Worm (Caenorhabditis elegans) whole organism, midembryonic: ENCODE measurements around the gene C16B8.3.
A peak's percentile ranks its signal among the peaks of the same experiment; 100 is the strongest.

ENCODE experiments used
- T22C8.4 ChIP-seq: fragments of 200-800 bp; sonication (Bioruptor generic); IDR thresholded peaks from 2 replicates; pipeline ENCODE4 v1.3.6; 2022; ENCODE audit warnings: missing genetic modification characterization, missing compliant biosample characterization
- cog-1 ChIP-seq: sonication (generic microtip); optimal IDR thresholded peaks from 2 replicates; lab custom pipeline; 2016; ENCODE audit warnings: missing genetic modification characterization, missing compliant biosample characterization
- flt-1 ChIP-seq: fragments of 200-800 bp; sonication (Bioruptor generic); IDR thresholded peaks from 2 replicates; pipeline ENCODE4 v1.3.6; 2022; ENCODE audit warnings: missing genetic modification characterization, missing compliant biosample characterization
- klf-2 ChIP-seq: fragments of 200-800 bp; sonication (Bioruptor generic); conservative IDR thresholded peaks from 2 replicates; pipeline ENCODE4 v1.3.6; 2022; ENCODE audit warnings: missing genetic modification reagents, missing genetic modification characterization, missing compliant biosample characterization
- med-1 ChIP-seq: sonication (generic microtip); optimal IDR thresholded peaks from 2 replicates; lab custom pipeline; 2017; ENCODE audit warnings: missing genetic modification characterization, mild to moderate bottlenecking, missing compliant biosample characterization, antibody characterized with exemption, missing genetic modification reagents; ENCODE audit not compliant: insufficient read depth
- ref-1 ChIP-seq: fragments of 200-800 bp; sonication (Bioruptor generic); conservative IDR thresholded peaks from 2 replicates; pipeline ENCODE4 v1.3.6; 2022; ENCODE audit warnings: missing genetic modification reagents, missing genetic modification characterization, missing compliant biosample characterization
- tab-1 ChIP-seq: fragments of 200-800 bp; sonication (Bioruptor generic); IDR thresholded peaks from 2 replicates; pipeline ENCODE4 v1.3.6; 2022; ENCODE audit warnings: missing genetic modification characterization, missing compliant biosample characterization
- ztf-23 ChIP-seq: fragments of 200-800 bp; sonication (Bioruptor generic); IDR thresholded peaks from 2 replicates; pipeline ENCODE4 v1.3.6; 2022; ENCODE audit warnings: missing genetic modification reagents, missing genetic modification characterization, missing compliant biosample characterization
- ztf-29 ChIP-seq: fragments of 200-800 bp; sonication (Bioruptor generic); IDR thresholded peaks from 2 replicates; pipeline ENCODE4 v1.3.6; 2022; ENCODE audit warnings: missing genetic modification reagents, missing genetic modification characterization, missing compliant biosample characterization

The C16B8.3 gene

DNA sequence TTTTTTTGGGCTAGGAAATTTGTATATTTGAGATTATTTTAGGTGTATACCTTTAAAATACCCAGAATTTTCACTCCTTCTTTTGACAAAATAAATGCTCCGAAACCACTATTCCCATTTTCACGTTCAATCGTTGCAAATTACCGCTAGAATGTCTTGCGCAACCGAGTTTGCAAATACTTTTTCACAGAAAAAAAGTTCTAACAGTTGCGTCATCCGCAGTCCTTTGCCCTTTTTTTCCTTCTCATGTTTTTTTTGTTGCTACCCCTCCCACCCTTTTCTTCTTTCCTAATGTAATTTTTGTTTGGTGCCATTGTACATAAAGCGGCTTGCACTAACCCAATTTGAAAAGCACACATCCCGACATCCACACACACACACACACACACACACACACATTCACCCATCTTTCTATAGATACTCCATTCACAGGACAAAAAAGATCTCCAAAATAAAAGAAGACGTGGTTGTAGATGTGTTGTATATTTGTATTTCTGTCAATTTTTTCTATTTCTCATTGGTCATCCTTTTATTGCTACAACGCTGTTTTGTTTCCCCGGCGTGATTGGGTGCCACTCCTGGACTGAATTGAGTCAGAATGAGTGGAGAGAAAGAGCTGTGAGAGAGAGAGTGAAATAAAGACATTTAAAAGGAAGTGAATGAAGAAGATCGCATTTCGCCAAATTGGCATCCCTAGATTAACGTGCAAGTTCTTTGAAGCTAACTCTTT, 10.8 kb downstream of the C16B8.3 start:
- TF ChIP-seq tab-1 (GFP tag; lab: Robert Waterston, UW) (no peak), med-1 (GFP tag; lab: Kevin White, UChicago) (no peak), ztf-29 (GFP tag; lab: Robert Waterston, UW) (no peak), ref-1 (GFP tag; lab: Robert Waterston, UW) (no peak), klf-2 (GFP tag; lab: Robert Waterston, UW) (no peak), T22C8.4 (GFP tag; lab: Robert Waterston, UW) (no peak), cog-1 (tag; lab: Kevin White, UChicago) (no peak), ztf-23 (GFP tag; lab: Robert Waterston, UW) (no peak)

DNA sequence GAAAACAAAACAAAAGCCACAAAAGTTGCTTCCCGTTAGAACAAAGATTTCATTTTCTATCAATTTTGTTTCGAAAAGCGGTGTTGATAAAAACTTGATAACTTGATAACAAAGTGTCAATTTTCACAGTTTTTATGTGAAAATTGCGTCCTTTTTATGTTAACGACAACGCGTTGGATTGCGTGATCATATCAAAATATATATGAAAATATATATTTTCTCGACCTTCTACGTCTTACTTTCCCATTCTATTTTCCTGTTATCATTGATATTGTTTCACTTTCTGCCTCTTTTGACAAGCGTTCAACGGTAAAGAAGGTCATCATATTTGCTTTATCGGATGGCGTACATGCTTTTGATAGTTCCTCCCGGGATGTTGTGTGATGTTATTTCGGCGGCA, 15.7 kb downstream of the C16B8.3 start:
- TF ChIP-seq cog-1 (tag; lab: Kevin White, UChicago), result no peak

- TF ChIP-seq flt-1 (GFP tag; lab: Robert Waterston, UW) (no peak), tab-1 (GFP tag; lab: Robert Waterston, UW) (no peak), med-1 (GFP tag; lab: Kevin White, UChicago) (no peak), klf-2 (GFP tag; lab: Robert Waterston, UW) (no peak), cog-1 (tag; lab: Kevin White, UChicago) (no peak), ztf-23 (GFP tag; lab: Robert Waterston, UW) (no peak), T22C8.4 (GFP tag; lab: Robert Waterston, UW) (no peak), ztf-29 (GFP tag; lab: Robert Waterston, UW) (no peak), ref-1 (GFP tag; lab: Robert Waterston, UW) (no peak)
Measured at ce11 chrX:3949763-3950162, 18.7 kb downstream of the C16B8.3 start.

DNA sequence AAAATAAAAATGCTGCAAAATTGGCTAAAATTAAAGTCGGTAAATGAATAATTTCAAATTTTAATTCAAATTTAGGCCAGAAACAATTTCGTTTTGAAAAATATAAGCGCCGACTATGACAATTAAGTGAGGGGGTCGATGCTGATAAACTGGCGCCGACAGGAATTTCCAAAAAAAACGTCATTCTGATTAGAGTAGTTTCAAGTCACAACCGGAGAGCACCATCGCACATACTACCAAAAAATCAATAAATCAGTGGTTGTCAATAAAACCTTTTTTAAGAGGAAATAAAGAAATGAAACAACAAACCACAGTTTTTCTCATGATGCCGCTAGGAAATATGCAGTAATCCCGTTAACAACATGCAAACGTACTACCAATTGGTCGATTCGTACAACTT, 19.4 kb downstream of the C16B8.3 start:
- TF ChIP-seq ref-1 (GFP tag; lab: Robert Waterston, UW), result no peak
- TF ChIP-seq med-1 (GFP tag; lab: Kevin White, UChicago), result no peak
- no peak for TF ChIP-seq ztf-29 (GFP tag; lab: Robert Waterston, UW)
- TF ChIP-seq ztf-23 (GFP tag; lab: Robert Waterston, UW), result no peak
- no peak for TF ChIP-seq cog-1 (tag; lab: Kevin White, UChicago)
- TF ChIP-seq klf-2 (GFP tag; lab: Robert Waterston, UW), result no peak
- TF ChIP-seq T22C8.4 (GFP tag; lab: Robert Waterston, UW), result no peak
- no peak for TF ChIP-seq flt-1 (GFP tag; lab: Robert Waterston, UW)
- no peak for TF ChIP-seq tab-1 (GFP tag; lab: Robert Waterston, UW)

DNA sequence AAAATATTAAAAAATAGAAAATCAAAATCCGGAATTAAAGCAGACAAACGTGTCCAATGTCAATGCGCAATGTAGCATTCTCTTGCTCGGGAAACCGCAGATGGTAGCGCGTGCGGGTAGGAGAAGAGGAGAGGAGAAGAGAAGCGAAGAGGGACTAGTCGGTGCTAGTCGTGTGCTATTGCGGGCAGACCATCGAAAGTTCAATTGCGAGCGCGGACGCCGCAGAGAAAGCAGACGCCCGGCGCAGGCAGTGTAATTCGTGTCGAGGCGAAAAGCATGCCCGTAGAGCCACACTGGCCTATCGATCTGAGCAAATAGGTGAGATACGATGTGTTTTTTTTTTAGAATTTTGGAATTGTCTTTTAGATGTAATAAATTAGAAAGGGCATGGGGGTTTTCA, 22.8 kb downstream of the C16B8.3 start:
- TF ChIP-seq med-1 (GFP tag; lab: Kevin White, UChicago) (no peak), cog-1 (tag; lab: Kevin White, UChicago) (peak; percentile 8), klf-2 (GFP tag; lab: Robert Waterston, UW) (0 out of 2 replicates have a peak, but pooled peaks have one; percentile 34)

- TF ChIP-seq tab-1 (GFP tag; lab: Robert Waterston, UW) (no peak), flt-1 (GFP tag; lab: Robert Waterston, UW) (no peak), klf-2 (GFP tag; lab: Robert Waterston, UW) (no peak), ztf-23 (GFP tag; lab: Robert Waterston, UW) (no peak), T22C8.4 (GFP tag; lab: Robert Waterston, UW) (no peak), ref-1 (GFP tag; lab: Robert Waterston, UW) (no peak), ztf-29 (GFP tag; lab: Robert Waterston, UW) (no peak), med-1 (GFP tag; lab: Kevin White, UChicago) (no peak)
Measured at ce11 chrX:3944961-3945587, 23.4 kb downstream of the C16B8.3 start.

- no peak for TF ChIP-seq tab-1 (GFP tag; lab: Robert Waterston, UW)
- no peak for TF ChIP-seq ref-1 (GFP tag; lab: Robert Waterston, UW)
- TF ChIP-seq ztf-29 (GFP tag; lab: Robert Waterston, UW), result no peak
- no peak for TF ChIP-seq T22C8.4 (GFP tag; lab: Robert Waterston, UW)
- TF ChIP-seq med-1 (GFP tag; lab: Kevin White, UChicago), result no peak
- no peak for TF ChIP-seq klf-2 (GFP tag; lab: Robert Waterston, UW)
- TF ChIP-seq flt-1 (GFP tag; lab: Robert Waterston, UW), result no peak
- no peak for TF ChIP-seq ztf-23 (GFP tag; lab: Robert Waterston, UW)
- no peak for TF ChIP-seq cog-1 (tag; lab: Kevin White, UChicago)
Measured at ce11 chrX:3944073-3944472, 24.4 kb downstream of the C16B8.3 start.

DNA sequence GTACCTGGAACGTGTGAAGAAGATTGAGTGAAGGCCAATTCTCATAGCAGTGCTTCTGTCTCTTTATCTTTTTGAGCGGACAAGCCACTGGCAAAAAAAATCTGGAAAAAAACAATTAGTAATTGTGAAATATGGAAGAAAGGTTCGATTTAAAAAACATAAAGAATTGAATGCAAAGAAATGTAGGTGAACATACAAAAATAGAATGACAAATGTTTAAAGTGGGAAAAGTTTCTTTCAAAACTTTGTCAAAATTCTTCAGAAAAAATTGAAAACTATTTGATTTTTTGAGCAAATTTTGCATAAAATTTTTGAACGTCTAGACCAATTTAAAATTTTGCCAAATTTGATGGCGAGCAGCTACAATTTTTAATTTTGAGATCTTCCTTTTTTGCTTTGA, 25.2 kb downstream of the C16B8.3 start, which contains the start of gene ptp-4A2:
Gene ptp-4A2, minus strand, starts transcription at position 101 of the 400 bp plus-strand sequence.
- TF ChIP-seq cog-1 (tag; lab: Kevin White, UChicago) (no peak), ref-1 (GFP tag; lab: Robert Waterston, UW) (no peak), tab-1 (GFP tag; lab: Robert Waterston, UW) (no peak), ztf-23 (GFP tag; lab: Robert Waterston, UW) (no peak), klf-2 (GFP tag; lab: Robert Waterston, UW) (no peak), flt-1 (GFP tag; lab: Robert Waterston, UW) (no peak), med-1 (GFP tag; lab: Kevin White, UChicago) (no peak), T22C8.4 (GFP tag; lab: Robert Waterston, UW) (no peak), ztf-29 (GFP tag; lab: Robert Waterston, UW) (no peak)

DNA sequence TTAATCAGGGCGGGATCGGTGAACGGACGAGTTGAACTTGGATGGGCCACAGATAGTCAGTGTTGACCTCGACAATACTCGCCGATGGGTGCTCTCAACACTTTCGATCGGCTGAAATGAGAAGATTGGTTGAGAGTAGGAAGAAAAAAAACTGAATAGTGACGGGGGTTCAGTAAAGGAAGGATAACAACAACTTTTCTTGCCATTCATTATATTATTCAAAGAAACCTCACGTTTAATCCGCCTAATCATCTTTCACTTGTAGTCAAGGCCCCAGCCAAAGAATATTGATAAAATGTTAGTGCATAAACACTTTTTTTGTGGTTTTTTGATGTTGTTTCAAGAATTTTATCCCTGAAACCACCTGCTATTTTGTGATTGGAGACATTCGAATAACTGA, 26.2 kb downstream of the C16B8.3 start, which contains the start of gene T19D2.13:
Gene T19D2.13, minus strand, starts transcription at position 101 of the 400 bp plus-strand sequence.
- TF ChIP-seq med-1 (GFP tag; lab: Kevin White, UChicago), result no peak
- no peak for TF ChIP-seq klf-2 (GFP tag; lab: Robert Waterston, UW)
- TF ChIP-seq flt-1 (GFP tag; lab: Robert Waterston, UW), result no peak
- no peak for TF ChIP-seq cog-1 (tag; lab: Kevin White, UChicago)
- TF ChIP-seq ref-1 (GFP tag; lab: Robert Waterston, UW), result no peak
- no peak for TF ChIP-seq ztf-23 (GFP tag; lab: Robert Waterston, UW)
- no peak for TF ChIP-seq T22C8.4 (GFP tag; lab: Robert Waterston, UW)
